Fruit fly (Drosophila melanogaster) whole organism, embryonic: ENCODE results near the gene Arp2.

Experiments used
- Adf1 ChIP-seq: fragments of 200-800 bp; sonication (Bioruptor generic); IDR thresholded peaks from 2 replicates; pipeline ENCODE4 v1.3.6; 2022; ENCODE audit warnings: missing biosample characterization, missing genetic modification characterization
- Aef1 ChIP-seq: fragments of 200-800 bp; sonication (Bioruptor generic); IDR thresholded peaks from 3 replicates; pipeline ENCODE4 v1.3.6; 2022; ENCODE audit warnings: missing biosample characterization, missing genetic modification characterization
- B-H2 ChIP-seq: fragments of 200-800 bp; sonication (Bioruptor generic); optimal IDR thresholded peaks from 2 replicates; lab custom pipeline; 2018; ENCODE audit warnings: missing biosample characterization, mild to moderate bottlenecking, missing genetic modification characterization
- CG10543 ChIP-seq: fragments of 200-800 bp; sonication (Bioruptor generic); optimal IDR thresholded peaks from 3 replicates; lab custom pipeline; 2017; ENCODE audit warnings: missing biosample characterization, mild to moderate bottlenecking, missing genetic modification characterization, moderate library complexity
- CG12659 ChIP-seq: fragments of 200-800 bp; sonication (Bioruptor generic); optimal IDR thresholded peaks from 3 replicates; lab custom pipeline; 2017; ENCODE audit warnings: mild to moderate bottlenecking, missing biosample characterization, missing genetic modification reagents, missing genetic modification characterization
- CG12769 ChIP-seq: fragments of 200-800 bp; sonication (Bioruptor generic); optimal IDR thresholded peaks from 2 replicates; lab custom pipeline; 2019; ENCODE audit warnings: missing biosample characterization, mild to moderate bottlenecking, missing genetic modification characterization, moderate library complexity
- CG13123 ChIP-seq: fragments of 200-800 bp; sonication (Bioruptor generic); optimal IDR thresholded peaks from 2 replicates; lab custom pipeline; 2016; ENCODE audit warnings: missing biosample characterization, missing genetic modification characterization
- CG13287 ChIP-seq: fragments of 200-800 bp; sonication (Bioruptor generic); IDR thresholded peaks from 2 replicates; pipeline ENCODE4 v1.3.6; 2022; ENCODE audit warnings: missing biosample characterization, missing genetic modification characterization; ENCODE audit not compliant: partially characterized antibody
- CG13624 ChIP-seq: fragments of 200-800 bp; sonication (Bioruptor generic); optimal IDR thresholded peaks from 2 replicates; lab custom pipeline; 2016; ENCODE audit warnings: missing biosample characterization, missing genetic modification characterization
- CG17186 ChIP-seq: fragments of 200-800 bp; sonication (Bioruptor generic); optimal IDR thresholded peaks from 3 replicates; lab custom pipeline; 2017; ENCODE audit warnings: missing biosample characterization, missing genetic modification reagents, missing genetic modification characterization
- CG17385 ChIP-seq: fragments of 200-800 bp; sonication (Bioruptor generic); optimal IDR thresholded peaks from 3 replicates; lab custom pipeline; 2018; ENCODE audit warnings: missing biosample characterization, mild to moderate bottlenecking, missing genetic modification characterization
- CG17802 ChIP-seq: fragments of 200-800 bp; sonication (Bioruptor generic); optimal IDR thresholded peaks from 2 replicates; lab custom pipeline; 2018; ENCODE audit warnings: missing biosample characterization, mild to moderate bottlenecking, missing genetic modification characterization, moderate library complexity
- CG1792 ChIP-seq: fragments of 200-800 bp; sonication (Bioruptor generic); optimal IDR thresholded peaks from 2 replicates; lab custom pipeline; 2016; ENCODE audit warnings: missing biosample characterization, missing genetic modification characterization
- CG2116 ChIP-seq: fragments of 200-800 bp; sonication (Bioruptor generic); optimal IDR thresholded peaks from 3 replicates; lab custom pipeline; 2018; ENCODE audit warnings: missing biosample characterization, mild to moderate bottlenecking, missing genetic modification characterization
- CG2120 ChIP-seq: fragments of 200-800 bp; sonication (Bioruptor generic); optimal IDR thresholded peaks from 3 replicates; lab custom pipeline; 2016; ENCODE audit warnings: missing biosample characterization, missing genetic modification characterization
- CG31441 ChIP-seq: fragments of 200-800 bp; sonication (Bioruptor generic); IDR thresholded peaks from 2 replicates; pipeline ENCODE4 v1.3.6; 2022; ENCODE audit warnings: missing biosample characterization, missing genetic modification characterization
- CG34376 ChIP-seq: fragments of 200-800 bp; sonication (Bioruptor generic); optimal IDR thresholded peaks from 2 replicates; lab custom pipeline; 2018; ENCODE audit warnings: missing biosample characterization, mild to moderate bottlenecking, missing genetic modification characterization
- CG42726 ChIP-seq: fragments of 200-800 bp; sonication (Bioruptor generic); IDR thresholded peaks from 2 replicates; pipeline ENCODE4 v1.3.6; 2022; ENCODE audit warnings: missing biosample characterization, missing genetic modification characterization; ENCODE audit not compliant: partially characterized antibody
- CG4617 ChIP-seq: fragments of 200-800 bp; sonication (Bioruptor generic); optimal IDR thresholded peaks from 3 replicates; lab custom pipeline; 2016; ENCODE audit warnings: missing biosample characterization, missing genetic modification characterization, borderline replicate concordance
- CG7839 ChIP-seq: fragments of 200-800 bp; sonication (Bioruptor generic); optimal IDR thresholded peaks from 3 replicates; lab custom pipeline; 2018; ENCODE audit warnings: missing biosample characterization, mild to moderate bottlenecking, missing genetic modification characterization, moderate library complexity
- CG8290 ChIP-seq, 3 experiments: fragments of 200-800 bp; sonication (Bioruptor generic); optimal IDR thresholded peaks; 2 replicates each; lab custom pipeline; 2016 to 2019; ENCODE audit warnings: missing biosample characterization in 3 of 3, missing genetic modification characterization in 3 of 3, mild to moderate bottlenecking in 2 of 3, moderate library complexity in 1 of 3
- CG9797 ChIP-seq: fragments of 200-800 bp; sonication (Bioruptor generic); optimal IDR thresholded peaks from 3 replicates; lab custom pipeline; 2018; ENCODE audit warnings: missing biosample characterization, mild to moderate bottlenecking, missing genetic modification characterization
- CG9932 ChIP-seq: fragments of 200-800 bp; sonication (Bioruptor generic); IDR thresholded peaks from 2 replicates; pipeline ENCODE4 v1.3.6; 2022; ENCODE audit warnings: missing biosample characterization, missing genetic modification characterization
- CrebB ChIP-seq: fragments of 200-800 bp; sonication (Bioruptor generic); optimal IDR thresholded peaks from 3 replicates; lab custom pipeline; 2018; ENCODE audit warnings: missing biosample characterization, mild to moderate bottlenecking, missing genetic modification characterization
- D19A ChIP-seq: fragments of 200-800 bp; optimal IDR thresholded peaks from 3 replicates; lab custom pipeline; 2019; ENCODE audit warnings: missing biosample characterization, mild to moderate bottlenecking, missing genetic modification characterization, moderate library complexity
- Dbx ChIP-seq: fragments of 200-800 bp; sonication (Bioruptor generic); IDR thresholded peaks from 3 replicates; pipeline ENCODE4 v1.3.6; 2022; ENCODE audit warnings: missing biosample characterization, missing genetic modification characterization
- Ets97D ChIP-seq: fragments of 200-800 bp; sonication (Bioruptor generic); optimal IDR thresholded peaks from 3 replicates; lab custom pipeline; 2016; ENCODE audit warnings: missing biosample characterization, missing genetic modification characterization
- Hmr ChIP-seq: fragments of 200-800 bp; sonication (Bioruptor generic); optimal IDR thresholded peaks from 3 replicates; lab custom pipeline; 2017; ENCODE audit warnings: mild to moderate bottlenecking, missing biosample characterization, missing genetic modification reagents, missing genetic modification characterization
- Hsf ChIP-seq: fragments of 200-800 bp; sonication (Bioruptor generic); optimal IDR thresholded peaks from 3 replicates; lab custom pipeline; 2016; ENCODE audit warnings: missing biosample characterization, missing genetic modification characterization
- MBD-R2 ChIP-seq: fragments of 200-800 bp; sonication (Bioruptor generic); IDR thresholded peaks from 2 replicates; pipeline ENCODE4 v1.3.6; 2022; ENCODE audit warnings: missing biosample characterization, missing genetic modification characterization
- MTF-1 ChIP-seq: fragments of 200-800 bp; sonication (Bioruptor generic); optimal IDR thresholded peaks from 2 replicates; lab custom pipeline; 2018; ENCODE audit warnings: missing biosample characterization, mild to moderate bottlenecking, missing genetic modification characterization, borderline replicate concordance
- Med ChIP-seq: fragments of 200-800 bp; sonication (Bioruptor generic); peaks from one replicate; lab custom pipeline; 2016; ENCODE audit warnings: missing biosample characterization, missing genetic modification characterization, mild to moderate bottlenecking, inconsistent platforms, moderate library complexity
- Nf-YC ChIP-seq: fragments of 200-800 bp; optimal IDR thresholded peaks from 3 replicates; lab custom pipeline; 2019; ENCODE audit warnings: missing biosample characterization, mild to moderate bottlenecking, missing genetic modification characterization, moderate library complexity
- Pdp1 ChIP-seq, 2 experiments: fragments of 200-800 bp; sonication (Bioruptor generic); optimal IDR thresholded peaks; 3 replicates each; lab custom pipeline; 2016; ENCODE audit warnings: missing biosample characterization in 2 of 2, missing genetic modification characterization in 2 of 2, mild to moderate bottlenecking in 1 of 2, moderate library complexity in 1 of 2
- Sin3A ChIP-seq: fragments of >200 bp; optimal IDR thresholded peaks from 2 replicates; lab custom pipeline; 2018
- Sox100B ChIP-seq: fragments of 200-800 bp; sonication (Bioruptor generic); optimal IDR thresholded peaks from 3 replicates; lab custom pipeline; 2018; ENCODE audit warnings: missing biosample characterization, mild to moderate bottlenecking, missing genetic modification characterization
- YL-1 ChIP-seq: fragments of 200-800 bp; sonication (Bioruptor generic); optimal IDR thresholded peaks from 3 replicates; lab custom pipeline; 2017; ENCODE audit warnings: missing biosample characterization, mild to moderate bottlenecking, missing genetic modification characterization
- bsh ChIP-seq, 2 experiments: fragments of 200-800 bp; sonication (Bioruptor generic); optimal IDR thresholded peaks; 2 replicates each; lab custom pipeline; 2017 to 2018; ENCODE audit warnings: mild to moderate bottlenecking in 2 of 2, missing biosample characterization in 2 of 2, missing genetic modification characterization in 2 of 2, moderate library complexity in 1 of 2
- fru ChIP-seq: fragments of >200 bp; optimal IDR thresholded peaks from 2 replicates; lab custom pipeline; 2017
- pita ChIP-seq: fragments of 200-800 bp; sonication (Bioruptor generic); optimal IDR thresholded peaks from 2 replicates; lab custom pipeline; 2017; ENCODE audit warnings: missing biosample characterization, mild to moderate bottlenecking, missing genetic modification characterization
- pzg ChIP-seq: fragments of 200-800 bp; sonication (Bioruptor generic); optimal IDR thresholded peaks from 3 replicates; lab custom pipeline; 2018; ENCODE audit warnings: missing biosample characterization, mild to moderate bottlenecking, missing genetic modification characterization, moderate library complexity
- row ChIP-seq: fragments of 200-800 bp; sonication (Bioruptor generic); IDR thresholded peaks from 3 replicates; pipeline ENCODE4 v1.3.6; 2022; ENCODE audit warnings: missing biosample characterization, missing genetic modification characterization
- sqz ChIP-seq: fragments of 200-800 bp; sonication (Bioruptor generic); optimal IDR thresholded peaks from 3 replicates; lab custom pipeline; 2018; ENCODE audit warnings: missing biosample characterization, mild to moderate bottlenecking, missing genetic modification characterization
- trem ChIP-seq: fragments of 200-800 bp; optimal IDR thresholded peaks from 3 replicates; lab custom pipeline; 2019; ENCODE audit warnings: missing biosample characterization, mild to moderate bottlenecking, missing genetic modification characterization, moderate library complexity
- unpg ChIP-seq: fragments of 200-800 bp; sonication (Bioruptor generic); optimal IDR thresholded peaks from 3 replicates; lab custom pipeline; 2018; ENCODE audit warnings: missing biosample characterization, mild to moderate bottlenecking, missing genetic modification characterization, moderate library complexity
- usp ChIP-seq: fragments of >200 bp; optimal IDR thresholded peaks from 2 replicates; lab custom pipeline; 2017; ENCODE audit warnings: missing biosample characterization, missing genetic modification characterization

Gene Arp2

dm6 chrX:16559514-16560510, 6.0 kb upstream of the Arp2 start, which contains the start of gene Pp2B-14D (continued):
- TF ChIP-seq CG13624 (GFP tag; lab: Kevin White, UChicago) (peak; percentile 1), CG1792 (no peak), D19A (tag; lab: Kevin White, UChicago) (no peak), Hmr (GFP tag; lab: Kevin White, UChicago) (peak; percentile 20), Sox100B (no peak), CG8290 (GFP tag; optimal IDR thresholded peaks at IDR 0.05; lab: Kevin White, UChicago) (no peak), CG8290 (tag; optimal IDR thresholded peaks at IDR 0.05; lab: Kevin White, UChicago) (peak in 1 of 2 experiments; percentile 37), Dbx (GFP tag; lab: Robert Waterston, UW) (no peak), CG34376 (GFP tag; lab: Kevin White, UChicago) (peak; percentile 45), unpg (GFP tag; lab: Kevin White, UChicago) (no peak), YL-1 (GFP tag; lab: Kevin White, UChicago) (peak; percentile 74), CG12659 (GFP tag; lab: Kevin White, UChicago) (peak; percentile 54), CG9797 (peak; percentile 62), CG10543 (peak; percentile 32), MBD-R2 (peak; percentile 30; the same call in 1 of the 2 replicates), CG4617 (GFP tag; lab: Kevin White, UChicago) (peak; percentile 53), trem (tag; lab: Kevin White, UChicago) (peak; percentile 1), Pdp1 (GFP tag; optimal IDR thresholded peaks at IDR 0.05; lab: Kevin White, UChicago) (peak in 1 of 2 experiments; percentile 17), Hsf (GFP tag; lab: Kevin White, UChicago) (no peak), CG2120 (GFP tag; lab: Kevin White, UChicago) (peak; percentile 16), Adf1 (peak; percentile 46), CG17385 (GFP tag; lab: Kevin White, UChicago) (no peak), CG2116 (GFP tag; lab: Kevin White, UChicago) (peak; percentile 5), pita (GFP tag; lab: Kevin White, UChicago) (peak; percentile 52), Nf-YC (peak; percentile 18), CG7839 (tag; lab: Kevin White, UChicago) (no peak), Sin3A (lab: Kevin White, UChicago) (peak; percentile 15), CG42726 (0 out of 2 replicates have a peak, but pooled peaks have one; percentile 13), CG31441 (GFP tag; lab: Robert Waterston, UW) (0 out of 2 replicates have a peak, but pooled peaks have one; percentile 17), CG9932 (GFP tag; lab: Robert Waterston, UW) (no peak; the same call in 1 of the 2 replicates), CG13287 (peak; percentile 26; the same call in 1 of the 2 replicates), usp (GFP tag; lab: Kevin White, UChicago) (no peak), CG12769 (peak; percentile 45), CG17802 (tag; lab: Kevin White, UChicago) (no peak), row (peak; percentile 51; the same call in 2 of the 3 replicates), bsh (GFP tag; optimal IDR thresholded peaks at IDR 0.05; lab: Kevin White, UChicago) (peak in 1 of 2 experiments; percentile 27), B-H2 (GFP tag; lab: Kevin White, UChicago) (no peak), Aef1 (peak; percentile 34; the same call in 1 of the 3 replicates), MTF-1 (no peak), Ets97D (GFP tag; lab: Kevin White, UChicago) (peak; percentile 17), CG17186 (GFP tag; lab: Kevin White, UChicago) (no peak), fru (no peak), pzg (GFP tag; lab: Kevin White, UChicago) (peak; percentile 61), CrebB (tag; lab: Kevin White, UChicago) (no peak), sqz (GFP tag; lab: Kevin White, UChicago) (peak; percentile 79), CG13123 (GFP tag; lab: Kevin White, UChicago) (no peak), Med (peak; percentile 69)
